Worm (Caenorhabditis elegans) whole organism, early embryonic: ENCODE data around the gene F41G3.5.
A peak's percentile ranks its signal among the peaks of the same experiment; 100 is the strongest.

ENCODE experiments used
- B0310.2 ChIP-seq: sonication (generic microtip); optimal IDR thresholded peaks from 2 replicates; lab custom pipeline; 2016; ENCODE audit warnings: mild to moderate bottlenecking, missing genetic modification characterization, missing compliant biosample characterization
- F13C5.2 ChIP-seq: sonication (generic microtip); optimal IDR thresholded peaks from 2 replicates; lab custom pipeline; 2017; ENCODE audit warnings: mild to moderate bottlenecking, missing genetic modification characterization, inconsistent platforms, missing compliant biosample characterization
- aly-1 ChIP-seq: sonication (generic microtip); optimal IDR thresholded peaks from 2 replicates; lab custom pipeline; 2016; ENCODE audit warnings: missing genetic modification characterization, missing compliant biosample characterization
- ama-1 ChIP-seq: fragments of 150-350 bp; optimal IDR thresholded peaks from 2 replicates; lab custom pipeline; 2014
- ceh-13 ChIP-seq: fragments of 200-800 bp; sonication (Bioruptor generic); optimal IDR thresholded peaks from 2 replicates; lab custom pipeline; 2018; ENCODE audit warnings: mild to moderate bottlenecking, missing genetic modification characterization, missing compliant biosample characterization
- ceh-36 ChIP-seq: sonication (generic microtip); optimal IDR thresholded peaks from 2 replicates; lab custom pipeline; 2016; ENCODE audit warnings: missing genetic modification characterization, inconsistent platforms, missing compliant biosample characterization
- ets-7 ChIP-seq: sonication (generic microtip); optimal IDR thresholded peaks from 2 replicates; lab custom pipeline; 2016; ENCODE audit warnings: missing genotype, missing genetic modification characterization, missing compliant biosample characterization
- flt-1 ChIP-seq: fragments of 200-800 bp; sonication (Bioruptor generic); IDR thresholded peaks from 2 replicates; pipeline ENCODE4 v1.3.6; 2022; ENCODE audit warnings: missing genetic modification characterization, missing compliant biosample characterization
- hmbx-1 ChIP-seq: sonication (generic microtip); optimal IDR thresholded peaks from 2 replicates; lab custom pipeline; 2016; ENCODE audit warnings: mild to moderate bottlenecking, missing genetic modification characterization, missing compliant biosample characterization
- hmg-4 ChIP-seq: fragments of 200-800 bp; sonication (Bioruptor generic); optimal IDR thresholded peaks from 2 replicates; lab custom pipeline; 2018; ENCODE audit warnings: mild to moderate bottlenecking, missing genetic modification characterization, missing compliant biosample characterization
- hnd-1 ChIP-seq: sonication (generic microtip); optimal IDR thresholded peaks from 2 replicates; lab custom pipeline; 2016; ENCODE audit warnings: missing genetic modification characterization, missing compliant biosample characterization
- pes-1 ChIP-seq: fragments of 200-800 bp; sonication (Bioruptor generic); IDR thresholded peaks from 2 replicates; pipeline ENCODE4 v1.3.6; 2022; ENCODE audit warnings: missing genetic modification reagents, missing genetic modification characterization, missing compliant biosample characterization
- scrt-1 ChIP-seq: fragments of 200-800 bp; sonication (Bioruptor generic); IDR thresholded peaks from 2 replicates; pipeline ENCODE4 v1.3.6; 2022; ENCODE audit warnings: missing genetic modification characterization, missing compliant biosample characterization
- sea-1 ChIP-seq: fragments of 200-800 bp; sonication (Bioruptor generic); conservative IDR thresholded peaks from 2 replicates; pipeline ENCODE4 v1.3.6; 2022; ENCODE audit warnings: missing genetic modification characterization, missing compliant biosample characterization
- tbx-11 ChIP-seq: fragments of 200-800 bp; sonication (Bioruptor generic); IDR thresholded peaks from 2 replicates; pipeline ENCODE4 v1.3.6; 2022; ENCODE audit warnings: missing genetic modification characterization, missing compliant biosample characterization
- tbx-37 ChIP-seq: fragments of 200-800 bp; sonication (Bioruptor generic); conservative IDR thresholded peaks from 2 replicates; pipeline ENCODE4 v1.3.6; 2022; ENCODE audit warnings: missing genetic modification reagents, missing genetic modification characterization, missing compliant biosample characterization
- tra-4 ChIP-seq: sonication (generic microtip); optimal IDR thresholded peaks from 2 replicates; lab custom pipeline; 2017; ENCODE audit warnings: missing genetic modification characterization, missing compliant biosample characterization

The F41G3.5 gene

DNA sequence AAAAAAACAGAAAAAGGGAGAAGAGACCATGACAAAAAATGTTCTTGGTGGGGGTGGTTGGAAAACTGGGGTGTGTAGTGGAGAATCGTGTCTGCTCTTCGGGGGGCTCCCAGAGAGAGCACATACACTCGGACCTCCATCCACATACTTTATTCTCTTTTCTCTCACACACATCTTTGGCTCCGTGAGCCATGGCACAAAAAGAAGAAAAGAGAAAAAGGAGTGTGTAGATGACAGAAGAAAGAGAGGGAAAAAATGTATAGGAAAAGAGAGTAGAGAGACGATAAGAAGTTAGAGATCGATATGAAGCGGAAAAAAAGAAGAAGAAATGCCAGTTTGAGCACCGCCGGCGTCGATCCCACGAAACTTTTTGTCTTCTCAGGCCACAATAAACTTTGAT, 37.5 kb upstream of the F41G3.5 start:
- TF ChIP-seq hmg-4 (GFP tag; lab: Kevin White, UChicago) (no peak), aly-1 (tag; lab: Kevin White, UChicago) (no peak), tra-4 (tag; lab: Kevin White, UChicago) (no peak), B0310.2 (tag; lab: Kevin White, UChicago) (no peak), flt-1 (GFP tag; lab: Robert Waterston, UW) (no peak), ama-1 (lab: Kevin White, UChicago) (no peak)

DNA sequence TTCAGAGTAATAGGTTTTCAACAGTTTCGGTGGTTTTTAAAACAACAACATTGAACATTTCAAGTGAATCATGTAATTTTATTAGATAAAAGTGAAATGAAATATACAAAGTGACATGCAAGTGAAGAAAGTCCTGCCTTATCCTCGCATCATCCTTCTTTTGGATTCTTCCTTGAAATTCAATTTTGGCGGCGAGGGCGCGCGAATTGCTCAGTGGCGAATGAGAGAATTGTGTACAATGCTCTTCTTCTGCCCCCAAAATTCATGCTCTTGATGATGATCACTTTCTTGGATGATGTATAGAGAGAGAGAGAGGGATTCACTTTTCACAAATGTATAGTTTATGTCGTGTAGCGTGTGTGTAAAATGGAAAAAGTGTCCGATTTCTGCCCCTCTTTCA, 36.8 kb upstream of the F41G3.5 start:
- TF ChIP-seq hmg-4 (GFP tag; lab: Kevin White, UChicago): no peak
- no peak for TF ChIP-seq sea-1 (GFP tag; lab: Robert Waterston, UW)
- no peak for TF ChIP-seq hmbx-1 (tag; lab: Kevin White, UChicago)

DNA sequence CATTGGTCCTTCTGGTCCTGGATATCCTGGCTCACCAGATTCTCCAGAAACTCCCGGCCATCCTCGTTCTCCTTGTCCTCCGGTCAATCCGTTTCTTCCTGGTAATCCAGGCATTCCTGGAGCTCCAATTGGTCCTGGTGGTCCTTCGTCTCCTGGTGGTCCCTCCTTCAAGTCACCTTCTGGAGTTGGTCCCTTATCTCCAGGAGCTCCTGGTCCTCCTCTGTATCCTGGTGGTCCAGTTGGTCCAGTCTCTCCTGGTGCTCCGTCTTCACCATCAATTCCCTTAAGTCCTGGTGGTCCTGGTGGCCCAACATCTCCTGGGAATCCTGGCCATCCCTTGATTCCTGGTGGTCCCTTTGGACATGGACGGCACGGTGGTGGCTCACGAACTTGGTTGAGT, 35.9 kb upstream of the F41G3.5 start:
- TF ChIP-seq tra-4 (tag; lab: Kevin White, UChicago) (no peak), ceh-36 (tag; lab: Kevin White, UChicago) (peak; percentile 9), ama-1 (lab: Kevin White, UChicago) (no peak), aly-1 (tag; lab: Kevin White, UChicago) (peak; percentile 4), hmbx-1 (tag; lab: Kevin White, UChicago) (no peak), ceh-13 (GFP tag; lab: Kevin White, UChicago) (no peak), ets-7 (tag; lab: Kevin White, UChicago) (no peak), flt-1 (GFP tag; lab: Robert Waterston, UW) (no peak)

DNA sequence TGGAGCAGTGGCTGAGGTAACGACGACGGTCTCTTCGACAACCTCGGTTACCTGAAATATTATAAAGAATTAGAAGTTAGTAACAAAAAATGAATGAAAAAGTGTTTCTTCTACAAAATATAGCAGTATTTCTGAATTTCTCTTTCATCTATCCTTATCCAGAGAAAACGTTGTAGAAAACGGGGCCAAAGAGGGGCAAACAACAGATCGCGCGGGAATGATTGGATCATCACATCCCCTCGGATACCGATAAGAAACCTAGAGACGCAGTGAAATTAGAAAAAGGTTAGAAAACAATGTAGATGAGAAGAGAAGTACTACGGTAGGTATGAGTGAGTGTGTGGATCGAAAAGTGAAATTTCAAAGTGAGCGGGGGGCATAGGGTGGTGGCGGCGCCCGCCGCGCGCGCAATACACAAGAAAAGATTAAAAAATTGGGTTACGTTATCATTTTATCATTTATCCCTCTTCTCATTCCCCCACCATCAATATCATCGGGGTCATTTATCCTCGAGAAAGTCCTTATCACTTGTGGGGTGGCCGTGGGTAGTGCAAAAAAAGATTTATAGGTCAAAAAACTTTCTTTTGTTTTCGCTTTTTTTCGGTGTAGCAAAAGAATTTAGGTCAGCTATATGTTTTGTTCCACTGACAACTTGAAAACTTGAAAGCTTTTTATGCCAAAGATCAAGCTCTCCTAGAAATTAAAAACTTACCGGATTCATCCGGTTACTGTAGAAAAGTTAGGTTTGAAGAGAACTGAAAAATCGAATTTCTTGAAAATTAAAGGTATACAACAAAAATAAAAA, 34.1 kb upstream of the F41G3.5 start, which contains the start of the genes dpy-10 and T14B4.19:
Gene dpy-10 (minus strand): TSS at position 51 of the 805 bp plus-strand sequence.
Gene T14B4.19 (minus strand): TSS at position 755 of the 805 bp plus-strand sequence.
- TF ChIP-seq hmg-4 (GFP tag; lab: Kevin White, UChicago): no peak
- TF ChIP-seq ceh-36 (tag; lab: Kevin White, UChicago): peak; percentile 19

DNA sequence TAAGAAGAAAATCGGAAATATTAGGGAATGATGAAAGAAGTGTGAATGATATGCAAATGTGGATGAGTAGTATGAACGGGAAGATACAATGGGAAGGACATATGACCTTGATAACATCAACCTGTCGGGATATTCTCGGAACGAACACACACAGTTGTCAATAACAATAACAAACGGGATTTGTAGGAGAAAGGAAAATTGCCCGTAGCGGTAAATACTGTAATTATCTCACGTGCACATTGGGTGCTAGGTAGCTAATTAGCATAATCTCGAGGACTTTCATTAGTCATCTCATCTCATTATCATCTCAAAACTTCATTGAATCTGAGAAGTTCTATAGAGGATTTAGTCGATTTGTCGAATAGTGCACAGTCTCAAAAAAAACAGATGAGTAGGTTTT, 33.5 kb upstream of the F41G3.5 start:
- TF ChIP-seq hmbx-1 (tag; lab: Kevin White, UChicago): no peak
- no peak for TF ChIP-seq B0310.2 (tag; lab: Kevin White, UChicago)
- no peak for TF ChIP-seq sea-1 (GFP tag; lab: Robert Waterston, UW)
- no peak for TF ChIP-seq hmg-4 (GFP tag; lab: Kevin White, UChicago)
- TF ChIP-seq tbx-37: no peak
- TF ChIP-seq tbx-11 (GFP tag; lab: Robert Waterston, UW): no peak
- no peak for TF ChIP-seq ceh-36 (tag; lab: Kevin White, UChicago)
- TF ChIP-seq tra-4 (tag; lab: Kevin White, UChicago): no peak
- no peak for TF ChIP-seq F13C5.2
- TF ChIP-seq hnd-1 (tag; lab: Kevin White, UChicago): no peak
- no peak for TF ChIP-seq flt-1 (GFP tag; lab: Robert Waterston, UW)
- no peak for TF ChIP-seq pes-1 (GFP tag; lab: Robert Waterston, UW)
- no peak for TF ChIP-seq ama-1 (lab: Kevin White, UChicago)
- TF ChIP-seq aly-1 (tag; lab: Kevin White, UChicago): no peak
- TF ChIP-seq ets-7 (tag; lab: Kevin White, UChicago): no peak
- no peak for TF ChIP-seq ceh-13 (GFP tag; lab: Kevin White, UChicago)
- no peak for TF ChIP-seq scrt-1 (GFP tag; lab: Robert Waterston, UW)

DNA sequence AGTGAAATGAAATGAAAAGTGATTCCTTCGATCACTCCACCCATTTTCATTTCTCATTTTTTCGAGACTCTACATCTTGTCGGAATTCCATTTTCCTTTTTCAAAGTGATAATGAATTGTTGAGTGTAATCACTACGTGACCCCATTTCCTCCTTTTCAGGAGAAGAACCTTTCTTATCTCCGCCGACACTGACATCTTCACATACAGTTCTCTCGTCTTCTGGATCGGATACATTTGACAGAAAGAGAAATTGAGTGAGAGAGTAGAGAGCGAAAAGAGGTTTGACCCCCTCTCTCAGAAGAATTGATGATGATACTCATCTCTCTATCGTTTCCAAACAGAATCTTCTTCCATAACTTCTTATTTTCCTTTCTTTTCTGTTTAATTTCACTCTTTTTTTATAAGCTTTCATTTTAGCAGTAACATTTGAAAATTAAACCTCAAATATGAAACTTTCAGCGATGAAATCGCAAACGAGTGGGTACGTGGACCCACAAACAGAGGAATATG, 32.6 kb upstream of the F41G3.5 start, which contains the start of gene dpy-2:
Gene dpy-2 (plus strand): TSS at position 461 of the 511 bp plus-strand sequence.
- TF ChIP-seq scrt-1 (GFP tag; lab: Robert Waterston, UW) (no peak), pes-1 (GFP tag; lab: Robert Waterston, UW) (no peak), ama-1 (lab: Kevin White, UChicago) (no peak), F13C5.2 (no peak), ceh-36 (tag; lab: Kevin White, UChicago) (no peak), B0310.2 (tag; lab: Kevin White, UChicago) (no peak), hmbx-1 (tag; lab: Kevin White, UChicago) (no peak), ets-7 (tag; lab: Kevin White, UChicago) (no peak), tra-4 (tag; lab: Kevin White, UChicago) (no peak), ceh-13 (GFP tag; lab: Kevin White, UChicago) (no peak), hmg-4 (GFP tag; lab: Kevin White, UChicago) (no peak), hnd-1 (tag; lab: Kevin White, UChicago) (no peak), aly-1 (tag; lab: Kevin White, UChicago) (no peak), flt-1 (GFP tag; lab: Robert Waterston, UW) (no peak), tbx-11 (GFP tag; lab: Robert Waterston, UW) (no peak), sea-1 (GFP tag; lab: Robert Waterston, UW) (no peak), tbx-37 (no peak)

DNA sequence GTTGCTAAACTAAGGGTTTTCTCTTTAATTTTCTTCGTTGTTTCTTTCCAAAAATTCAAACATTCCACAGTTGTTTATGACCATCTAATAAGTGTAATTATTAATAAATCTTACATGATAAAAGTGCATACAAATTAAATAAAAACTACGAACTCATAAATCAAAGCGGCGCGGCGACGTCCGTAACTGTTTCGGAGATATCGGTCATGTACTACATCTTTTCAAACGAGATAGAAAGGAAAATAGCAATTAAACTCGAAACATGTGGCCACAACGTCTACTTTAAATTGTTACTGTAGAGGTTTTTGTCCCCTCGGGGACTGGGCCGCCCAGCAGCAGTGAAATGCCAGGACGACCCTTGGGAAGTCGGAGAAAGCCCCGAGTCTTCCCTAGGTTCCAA, 30.7 kb upstream of the F41G3.5 start:
- TF ChIP-seq aly-1 (tag; lab: Kevin White, UChicago): no peak
- no peak for TF ChIP-seq B0310.2 (tag; lab: Kevin White, UChicago)
- no peak for TF ChIP-seq ama-1 (lab: Kevin White, UChicago)
- no peak for TF ChIP-seq flt-1 (GFP tag; lab: Robert Waterston, UW)
- TF ChIP-seq F13C5.2: no peak
- TF ChIP-seq tra-4 (tag; lab: Kevin White, UChicago): no peak
- TF ChIP-seq ceh-36 (tag; lab: Kevin White, UChicago): no peak
- TF ChIP-seq hnd-1 (tag; lab: Kevin White, UChicago): no peak
- TF ChIP-seq hmbx-1 (tag; lab: Kevin White, UChicago): no peak
- TF ChIP-seq scrt-1 (GFP tag; lab: Robert Waterston, UW): no peak
- no peak for TF ChIP-seq tbx-11 (GFP tag; lab: Robert Waterston, UW)
- no peak for TF ChIP-seq sea-1 (GFP tag; lab: Robert Waterston, UW)
